Fruit fly (Drosophila melanogaster) whole organism, embryonic: Measurements from ENCODE around the gene CG17633.

ENCODE experiments used
- Ada2b ChIP-seq: fragments of 200-800 bp; sonication (Bioruptor generic); IDR thresholded peaks from 2 replicates; pipeline ENCODE4 v1.3.6; 2022; ENCODE audit warnings: missing biosample characterization, missing genetic modification characterization
- Aef1 ChIP-seq: fragments of 200-800 bp; sonication (Bioruptor generic); IDR thresholded peaks from 3 replicates; pipeline ENCODE4 v1.3.6; 2022; ENCODE audit warnings: missing biosample characterization, missing genetic modification characterization
- Bdp1 ChIP-seq: fragments of 200-800 bp; sonication (Bioruptor generic); optimal IDR thresholded peaks from 3 replicates; lab custom pipeline; 2016; ENCODE audit warnings: missing biosample characterization, missing genetic modification characterization
- CG10209 ChIP-seq: fragments of 200-800 bp; sonication (Bioruptor generic); optimal IDR thresholded peaks from 3 replicates; lab custom pipeline; 2017; ENCODE audit warnings: missing biosample characterization, mild to moderate bottlenecking, missing genetic modification characterization, missing genetic modification reagents
- CG10543 ChIP-seq: fragments of 200-800 bp; sonication (Bioruptor generic); optimal IDR thresholded peaks from 3 replicates; lab custom pipeline; 2017; ENCODE audit warnings: missing biosample characterization, mild to moderate bottlenecking, missing genetic modification characterization, moderate library complexity
- CG11398 ChIP-seq: fragments of 200-800 bp; sonication (Bioruptor generic); optimal IDR thresholded peaks from 2 replicates; lab custom pipeline; 2016; ENCODE audit warnings: missing biosample characterization, missing genetic modification characterization
- CG11504 ChIP-seq: fragments of 200-800 bp; sonication (Bioruptor generic); optimal IDR thresholded peaks from 3 replicates; lab custom pipeline; 2019; ENCODE audit warnings: missing biosample characterization, mild to moderate bottlenecking, missing genetic modification characterization, moderate library complexity
- CG11695 ChIP-seq: fragments of 200-800 bp; sonication (Bioruptor generic); IDR thresholded peaks from 3 replicates; pipeline ENCODE4 v1.3.6; 2022; ENCODE audit warnings: missing biosample characterization, missing genetic modification characterization
- CG11696 ChIP-seq: fragments of 200-800 bp; sonication (Bioruptor generic); IDR thresholded peaks from 2 replicates; pipeline ENCODE4 v1.3.6; 2022; ENCODE audit warnings: missing biosample characterization, missing genetic modification characterization
- CG12236 ChIP-seq: fragments of 200-800 bp; sonication (Bioruptor generic); optimal IDR thresholded peaks from 2 replicates; lab custom pipeline; 2016; ENCODE audit warnings: missing biosample characterization, missing genetic modification characterization
- CG12942 ChIP-seq: fragments of 200-800 bp; sonication (Bioruptor generic); optimal IDR thresholded peaks from 3 replicates; lab custom pipeline; 2016; ENCODE audit warnings: missing biosample characterization, missing genetic modification characterization
- CG13775 ChIP-seq: fragments of 200-800 bp; sonication (Bioruptor generic); optimal IDR thresholded peaks from 3 replicates; lab custom pipeline; 2017; ENCODE audit warnings: missing biosample characterization, mild to moderate bottlenecking, missing genetic modification characterization
- CG14667 ChIP-seq: fragments of 200-800 bp; sonication (Bioruptor generic); IDR thresholded peaks from 2 replicates; pipeline ENCODE4 v1.3.6; 2022; ENCODE audit warnings: missing biosample characterization, missing genetic modification characterization
- CG15514 ChIP-seq: fragments of 200-800 bp; sonication (Bioruptor generic); optimal IDR thresholded peaks from 3 replicates; lab custom pipeline; 2017; ENCODE audit warnings: missing biosample characterization, missing genetic modification characterization, mild to moderate bottlenecking, moderate library complexity, missing genetic modification reagents
- CG17568 ChIP-seq: fragments of 200-800 bp; sonication (Bioruptor generic); optimal IDR thresholded peaks from 2 replicates; lab custom pipeline; 2018; ENCODE audit warnings: missing biosample characterization, mild to moderate bottlenecking, missing genetic modification characterization, moderate library complexity
- CG17612 ChIP-seq: fragments of 200-800 bp; sonication (Bioruptor generic); IDR thresholded peaks from 2 replicates; pipeline ENCODE4 v1.3.6; 2022; ENCODE audit warnings: missing biosample characterization, missing genetic modification characterization
- CG17802 ChIP-seq: fragments of 200-800 bp; sonication (Bioruptor generic); optimal IDR thresholded peaks from 2 replicates; lab custom pipeline; 2018; ENCODE audit warnings: missing biosample characterization, mild to moderate bottlenecking, missing genetic modification characterization, moderate library complexity
- CG30403 ChIP-seq: fragments of 200-800 bp; sonication (Bioruptor generic); optimal IDR thresholded peaks from 3 replicates; lab custom pipeline; 2016; ENCODE audit warnings: missing biosample characterization, missing genetic modification characterization
- CG32767 ChIP-seq: fragments of 200-800 bp; sonication (Bioruptor generic); IDR thresholded peaks from 2 replicates; pipeline ENCODE4 v1.3.6; 2022; ENCODE audit warnings: missing biosample characterization, missing genetic modification characterization
- CG33213 ChIP-seq: fragments of 200-800 bp; sonication (Bioruptor generic); optimal IDR thresholded peaks from 3 replicates; lab custom pipeline; 2016; ENCODE audit warnings: missing biosample characterization, missing genetic modification characterization
- CG34224 ChIP-seq: fragments of 200-800 bp; sonication (Bioruptor generic); IDR thresholded peaks from 3 replicates; pipeline ENCODE4 v1.3.6; 2022; ENCODE audit warnings: missing biosample characterization, missing genetic modification characterization; ENCODE audit not compliant: partially characterized antibody
- CG3726 ChIP-seq: fragments of 200-800 bp; sonication (Bioruptor generic); IDR thresholded peaks from 3 replicates; pipeline ENCODE4, ENCODE4 v1.3.6; 2022; ENCODE audit warnings: missing biosample characterization, missing genetic modification characterization
- CG4730 ChIP-seq: fragments of 200-800 bp; sonication (Bioruptor generic); IDR thresholded peaks from 2 replicates; pipeline ENCODE4 v1.3.6; 2022; ENCODE audit warnings: missing biosample characterization, missing genetic modification characterization
- CG6765 ChIP-seq: fragments of 200-800 bp; sonication (Bioruptor generic); optimal IDR thresholded peaks from 3 replicates; lab custom pipeline; 2017; ENCODE audit warnings: missing biosample characterization, mild to moderate bottlenecking, missing genetic modification characterization
- CG7357 ChIP-seq: fragments of 200-800 bp; sonication (Bioruptor generic); IDR thresholded peaks from 3 replicates; pipeline ENCODE4 v1.3.6; 2022; ENCODE audit warnings: missing biosample characterization, missing genetic modification characterization
- CG8388 ChIP-seq: fragments of 200-800 bp; sonication (Bioruptor generic); optimal IDR thresholded peaks from 2 replicates; lab custom pipeline; 2019; ENCODE audit warnings: missing biosample characterization, mild to moderate bottlenecking, missing genetic modification characterization, moderate library complexity
- CG9437 ChIP-seq: fragments of 200-800 bp; sonication (Bioruptor generic); optimal IDR thresholded peaks from 2 replicates; lab custom pipeline; 2018; ENCODE audit warnings: missing biosample characterization, mild to moderate bottlenecking, missing genetic modification characterization
- Dad ChIP-seq: fragments of 200-800 bp; sonication (Bioruptor generic); optimal IDR thresholded peaks from 3 replicates; lab custom pipeline; 2016; ENCODE audit warnings: missing biosample characterization, missing genetic modification characterization
- Fer2 ChIP-seq: fragments of 200-800 bp; sonication (Bioruptor generic); optimal IDR thresholded peaks from 2 replicates; lab custom pipeline; 2018; ENCODE audit warnings: missing biosample characterization, mild to moderate bottlenecking, missing genetic modification characterization, moderate library complexity
- HLH3B ChIP-seq: fragments of 200-800 bp; sonication (Bioruptor generic); IDR thresholded peaks from 2 replicates; pipeline ENCODE4 v1.3.6; 2022; ENCODE audit warnings: missing biosample characterization, missing genetic modification characterization
- Hr39 ChIP-seq: fragments of >200 bp; optimal IDR thresholded peaks from 2 replicates; lab custom pipeline; 2017
- Hsf ChIP-seq: fragments of 200-800 bp; sonication (Bioruptor generic); optimal IDR thresholded peaks from 3 replicates; lab custom pipeline; 2016; ENCODE audit warnings: missing biosample characterization, missing genetic modification characterization
- NFAT ChIP-seq: fragments of 200-800 bp; sonication (Bioruptor generic); IDR thresholded peaks from 2 replicates; pipeline ENCODE4 v1.3.6; 2022; ENCODE audit warnings: missing biosample characterization, missing genetic modification characterization
- Ravus ChIP-seq: fragments of 200-800 bp; sonication (Bioruptor generic); IDR thresholded peaks from 2 replicates; pipeline ENCODE4 v1.3.6; 2022; ENCODE audit warnings: missing biosample characterization, missing genetic modification characterization
- Usf ChIP-seq: fragments of 200-800 bp; sonication (Bioruptor generic); optimal IDR thresholded peaks from 2 replicates; lab custom pipeline; 2017; ENCODE audit warnings: missing genotype, missing biosample characterization, missing genetic modification characterization
- az2 ChIP-seq: fragments of 200-800 bp; sonication (Bioruptor generic); optimal IDR thresholded peaks from 3 replicates; lab custom pipeline; 2016; ENCODE audit warnings: missing biosample characterization, missing genetic modification characterization
- bab2 ChIP-seq: fragments of 200-800 bp; sonication (Bioruptor generic); optimal IDR thresholded peaks from 2 replicates; lab custom pipeline; 2016; ENCODE audit warnings: missing biosample characterization, missing genetic modification characterization
- bsh ChIP-seq, 2 experiments: fragments of 200-800 bp; sonication (Bioruptor generic); optimal IDR thresholded peaks; 2 replicates each; lab custom pipeline; 2017 to 2018; ENCODE audit warnings: mild to moderate bottlenecking in 2 of 2, missing biosample characterization in 2 of 2, missing genetic modification characterization in 2 of 2, moderate library complexity in 1 of 2
- chinmo ChIP-seq: fragments of 200-800 bp; sonication (Bioruptor generic); IDR thresholded peaks from 4 replicates; pipeline ENCODE4 v1.3.6; 2022; ENCODE audit warnings: missing biosample characterization, missing genetic modification characterization; ENCODE audit not compliant: partially characterized antibody
- dimm ChIP-seq: fragments of 200-800 bp; sonication (Bioruptor generic); IDR thresholded peaks from 2 replicates; pipeline ENCODE4 v1.3.6; 2022; ENCODE audit warnings: missing biosample characterization, missing genetic modification characterization
- dmrt99B ChIP-seq: fragments of 200-800 bp; sonication (Bioruptor generic); optimal IDR thresholded peaks from 2 replicates; lab custom pipeline; 2018; ENCODE audit warnings: missing biosample characterization, mild to moderate bottlenecking, missing genetic modification characterization, moderate library complexity
- her ChIP-seq: fragments of 200-800 bp; sonication (Bioruptor generic); optimal IDR thresholded peaks from 2 replicates; lab custom pipeline; 2016; ENCODE audit warnings: missing biosample characterization, missing genetic modification characterization
- kay ChIP-seq: fragments of 200-800 bp; sonication (Bioruptor generic); optimal IDR thresholded peaks from 2 replicates; lab custom pipeline; 2016; ENCODE audit warnings: missing biosample characterization, missing genetic modification characterization
- lov ChIP-seq, 2 experiments: fragments of 200-800 bp in 1 of 2; fragments of >200 bp in 1 of 2; sonication (Bioruptor generic) in 1 of 2; IDR thresholded peaks in 1 of 2; optimal IDR thresholded peaks in 1 of 2; 2 replicates in 1 of 2; 3 replicates in 1 of 2; pipeline versions ENCODE4 v1.3.6 to Lab custom; 2017 to 2022; ENCODE audit warnings: missing biosample characterization in 1 of 2, missing genetic modification characterization in 1 of 2
- mirr ChIP-seq: fragments of 200-800 bp; sonication (Bioruptor generic); optimal IDR thresholded peaks from 3 replicates; lab custom pipeline; 2018; ENCODE audit warnings: missing biosample characterization, mild to moderate bottlenecking, missing genetic modification characterization
- seq ChIP-seq: fragments of 200-800 bp; sonication (Bioruptor generic); IDR thresholded peaks from 2 replicates; pipeline ENCODE4 v1.3.6; 2022; ENCODE audit warnings: missing biosample characterization, missing genetic modification characterization
- tx ChIP-seq: fragments of 200-800 bp; sonication (Bioruptor generic); optimal IDR thresholded peaks from 2 replicates; lab custom pipeline; 2016; ENCODE audit warnings: missing biosample characterization, missing genetic modification characterization
- unc-4 ChIP-seq: fragments of 200-800 bp; sonication (Bioruptor generic); IDR thresholded peaks from 2 replicates; pipeline ENCODE4 v1.3.6; 2022; ENCODE audit warnings: missing biosample characterization, missing genetic modification characterization; ENCODE audit not compliant: partially characterized antibody
- unpg ChIP-seq: fragments of 200-800 bp; sonication (Bioruptor generic); optimal IDR thresholded peaks from 3 replicates; lab custom pipeline; 2018; ENCODE audit warnings: missing biosample characterization, mild to moderate bottlenecking, missing genetic modification characterization, moderate library complexity
- vvl ChIP-seq: fragments of 200-800 bp; sonication (Bioruptor generic); IDR thresholded peaks from 2 replicates; pipeline ENCODE4 v1.3.6; 2022; ENCODE audit warnings: missing biosample characterization, missing genetic modification characterization
- wdn ChIP-seq: fragments of 200-800 bp; sonication (Bioruptor generic); IDR thresholded peaks from 2 replicates; pipeline ENCODE4 v1.3.6; 2022; ENCODE audit warnings: missing biosample characterization, missing genetic modification characterization

CG17633 gene

DNA sequence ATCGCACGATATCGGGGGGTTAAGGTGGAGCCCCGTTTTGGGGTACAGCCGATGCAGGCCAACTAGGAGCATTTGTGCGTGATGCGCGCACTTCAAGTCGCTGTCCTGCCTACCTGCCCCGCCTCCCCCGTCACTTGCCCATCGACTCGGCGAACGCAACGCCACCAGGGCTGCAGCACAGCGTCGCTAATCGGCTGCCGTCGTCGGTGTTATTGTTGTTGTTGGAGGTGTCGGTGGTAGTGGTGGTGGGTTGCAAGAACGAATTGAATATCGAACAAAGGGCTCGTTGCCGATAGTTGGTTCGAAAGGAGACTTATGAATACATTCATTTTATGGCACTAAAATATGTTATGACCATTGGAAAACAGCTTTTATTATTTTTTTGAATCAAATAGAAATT is 10.0 kb upstream of the CG17633 start (continued):
- TF ChIP-seq unc-4 (GFP tag; lab: Robert Waterston, UW) (peak; percentile 95), Dad (GFP tag; lab: Kevin White, UChicago) (peak; percentile 43), Hsf (GFP tag; lab: Kevin White, UChicago) (peak; percentile 40), kay (no peak), dmrt99B (tag; lab: Kevin White, UChicago) (peak; percentile 19), az2 (GFP tag; lab: Kevin White, UChicago) (peak; percentile 61), CG10543 (peak; percentile 16), CG6765 (no peak), vvl (peak; percentile 83), CG11695 (peak; percentile 47; the same call in 1 of the 3 replicates), CG3726 (GFP tag; lab: Robert Waterston, UW) (no peak), CG11504 (tag; lab: Kevin White, UChicago) (no peak), CG9437 (GFP tag; lab: Kevin White, UChicago) (no peak), Ada2b (peak; percentile 63), Bdp1 (peak; percentile 54), lov (optimal IDR thresholded peaks at IDR 0.05; lab: Kevin White, UChicago) (no peak), lov (GFP tag; IDR thresholded peaks at IDR 0.05; lab: Robert Waterston, UW) (peak; percentile 30; the same call in 1 of the 3 replicates), CG7357 (GFP tag; lab: Robert Waterston, UW) (no peak), CG12236 (GFP tag; lab: Kevin White, UChicago) (no peak), bsh (GFP tag; optimal IDR thresholded peaks at IDR 0.05; lab: Kevin White, UChicago) (peak in 1 of 2 experiments; percentile 35), CG11696 (GFP tag; lab: Robert Waterston, UW) (no peak), HLH3B (peak; percentile 62), Fer2 (peak; percentile 50), CG14667 (GFP tag; lab: Robert Waterston, UW) (peak; percentile 43), mirr (GFP tag; lab: Kevin White, UChicago) (peak; percentile 64), CG11398 (GFP tag; lab: Kevin White, UChicago) (no peak), CG30403 (peak; percentile 52), CG17802 (no peak), CG12942 (GFP tag; lab: Kevin White, UChicago) (peak; percentile 18), CG4730 (GFP tag; lab: Robert Waterston, UW) (peak; percentile 28; the same call in 1 of the 2 replicates), CG17612 (GFP tag; lab: Robert Waterston, UW) (no peak), dimm (no peak), chinmo (GFP tag; lab: Robert Waterston, UW) (peak; percentile 96), Aef1 (GFP tag; lab: Robert Waterston, UW) (peak; percentile 93), CG8388 (GFP tag; lab: Kevin White, UChicago) (no peak), bab2 (peak; percentile 58), seq (GFP tag; lab: Robert Waterston, UW) (peak; percentile 15; the same call in 1 of the 2 replicates), Usf (GFP tag; lab: Kevin White, UChicago) (no peak), CG33213 (GFP tag; lab: Kevin White, UChicago) (peak; percentile 53), NFAT (GFP tag; lab: Robert Waterston, UW) (peak; percentile 86), CG10209 (GFP tag; lab: Kevin White, UChicago) (peak; percentile 35), CG13775 (GFP tag; lab: Kevin White, UChicago) (peak; percentile 36), unpg (GFP tag; lab: Kevin White, UChicago) (peak; percentile 27), CG32767 (GFP tag; lab: Robert Waterston, UW) (0 out of 2 replicates have a peak, but pooled peaks have one; percentile 40), Ravus (GFP tag; lab: Robert Waterston, UW) (no peak), tx (no peak), CG17568 (GFP tag; lab: Kevin White, UChicago) (no peak), her (GFP tag; lab: Kevin White, UChicago) (peak; percentile 57), Hr39 (no peak), CG34224 (peak; percentile 92), wdn (peak; percentile 69), CG15514 (peak; percentile 97)
